Worm (Caenorhabditis elegans) whole organism, L2 larva: ENCODE data around the gene avr-15.

Experiments
- egl-27 ChIP-seq: sonication (generic microtip); optimal IDR thresholded peaks from 3 replicates; lab custom pipeline; 2017; ENCODE audit warnings: missing biosample characterization, missing genetic modification reagents, missing genetic modification characterization
- gmeb-1 ChIP-seq: fragments of 150-350 bp; optimal IDR thresholded peaks from 2 replicates; lab custom pipeline; 2014; ENCODE audit warnings: missing biosample characterization, missing genetic modification characterization
- mdl-1 ChIP-seq, 2 experiments: fragments of 150-350 bp in 1 of 2; sonication (generic microtip) in 1 of 2; optimal IDR thresholded peaks; 2 replicates each; lab custom pipeline; 2017; ENCODE audit warnings: missing biosample characterization in 2 of 2, missing genetic modification characterization in 2 of 2
- nhr-237 ChIP-seq: fragments of 150-350 bp; optimal IDR thresholded peaks from 2 replicates; lab custom pipeline; 2014; ENCODE audit warnings: missing biosample characterization, missing genetic modification characterization

DNA sequence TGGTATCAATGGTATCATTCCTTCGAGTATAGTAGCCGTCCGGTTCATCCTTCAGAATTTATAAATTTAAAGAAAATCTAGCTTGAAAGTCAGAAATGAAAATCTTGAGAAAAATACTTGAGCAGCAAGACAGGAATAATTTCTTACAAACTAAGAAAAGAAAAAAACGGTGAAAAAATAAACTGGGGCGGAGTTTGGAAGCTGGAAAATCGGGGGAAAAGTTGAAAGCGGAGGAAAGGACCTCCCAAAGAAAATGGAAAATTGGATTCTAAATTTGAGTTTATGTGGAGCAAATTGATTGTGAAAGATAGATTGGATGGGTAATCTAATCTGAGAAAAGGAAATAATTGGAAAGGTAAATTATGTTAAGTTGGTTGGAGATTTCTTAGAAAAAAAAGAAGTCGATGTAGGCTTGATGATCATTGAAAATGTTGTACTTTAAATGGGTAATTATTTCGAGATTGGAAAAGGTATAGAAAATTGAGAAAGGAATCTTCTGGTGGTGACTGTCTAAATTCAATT, 24.6 kb upstream of the avr-15 start, which contains the start of gene frpr-5:
- TF ChIP-seq gmeb-1 (tag; lab: Kevin White, UChicago) (no peak), egl-27 (no peak), mdl-1 (tag; optimal IDR thresholded peaks at IDR 0.05; lab: Kevin White, UChicago) (no peak), nhr-237 (tag; lab: Kevin White, UChicago) (no peak)
